Worm (Caenorhabditis elegans) whole organism, early embryonic: ENCODE results near the gene srg-29.

Experiments used
- B0310.2 ChIP-seq: sonication (generic microtip); optimal IDR thresholded peaks from 2 replicates; lab custom pipeline; 2016; ENCODE audit warnings: mild to moderate bottlenecking, missing genetic modification characterization, missing compliant biosample characterization
- F13C5.2 ChIP-seq: sonication (generic microtip); optimal IDR thresholded peaks from 2 replicates; lab custom pipeline; 2017; ENCODE audit warnings: mild to moderate bottlenecking, missing genetic modification characterization, inconsistent platforms, missing compliant biosample characterization
- aly-1 ChIP-seq: sonication (generic microtip); optimal IDR thresholded peaks from 2 replicates; lab custom pipeline; 2016; ENCODE audit warnings: missing genetic modification characterization, missing compliant biosample characterization
- ama-1 ChIP-seq: fragments of 150-350 bp; optimal IDR thresholded peaks from 2 replicates; lab custom pipeline; 2014
- ceh-13 ChIP-seq: fragments of 200-800 bp; sonication (Bioruptor generic); optimal IDR thresholded peaks from 2 replicates; lab custom pipeline; 2018; ENCODE audit warnings: mild to moderate bottlenecking, missing genetic modification characterization, missing compliant biosample characterization
- ceh-36 ChIP-seq: sonication (generic microtip); optimal IDR thresholded peaks from 2 replicates; lab custom pipeline; 2016; ENCODE audit warnings: missing genetic modification characterization, inconsistent platforms, missing compliant biosample characterization
- ets-7 ChIP-seq: sonication (generic microtip); optimal IDR thresholded peaks from 2 replicates; lab custom pipeline; 2016; ENCODE audit warnings: missing genotype, missing genetic modification characterization, missing compliant biosample characterization
- flt-1 ChIP-seq: fragments of 200-800 bp; sonication (Bioruptor generic); IDR thresholded peaks from 2 replicates; pipeline ENCODE4 v1.3.6; 2022; ENCODE audit warnings: missing genetic modification characterization, missing compliant biosample characterization
- hmbx-1 ChIP-seq: sonication (generic microtip); optimal IDR thresholded peaks from 2 replicates; lab custom pipeline; 2016; ENCODE audit warnings: mild to moderate bottlenecking, missing genetic modification characterization, missing compliant biosample characterization
- hmg-4 ChIP-seq: fragments of 200-800 bp; sonication (Bioruptor generic); optimal IDR thresholded peaks from 2 replicates; lab custom pipeline; 2018; ENCODE audit warnings: mild to moderate bottlenecking, missing genetic modification characterization, missing compliant biosample characterization
- hnd-1 ChIP-seq: sonication (generic microtip); optimal IDR thresholded peaks from 2 replicates; lab custom pipeline; 2016; ENCODE audit warnings: missing genetic modification characterization, missing compliant biosample characterization
- pes-1 ChIP-seq: fragments of 200-800 bp; sonication (Bioruptor generic); IDR thresholded peaks from 2 replicates; pipeline ENCODE4 v1.3.6; 2022; ENCODE audit warnings: missing genetic modification reagents, missing genetic modification characterization, missing compliant biosample characterization
- scrt-1 ChIP-seq: fragments of 200-800 bp; sonication (Bioruptor generic); IDR thresholded peaks from 2 replicates; pipeline ENCODE4 v1.3.6; 2022; ENCODE audit warnings: missing genetic modification characterization, missing compliant biosample characterization
- sea-1 ChIP-seq: fragments of 200-800 bp; sonication (Bioruptor generic); conservative IDR thresholded peaks from 2 replicates; pipeline ENCODE4 v1.3.6; 2022; ENCODE audit warnings: missing genetic modification characterization, missing compliant biosample characterization
- tbx-11 ChIP-seq: fragments of 200-800 bp; sonication (Bioruptor generic); IDR thresholded peaks from 2 replicates; pipeline ENCODE4 v1.3.6; 2022; ENCODE audit warnings: missing genetic modification characterization, missing compliant biosample characterization
- tbx-37 ChIP-seq: fragments of 200-800 bp; sonication (Bioruptor generic); conservative IDR thresholded peaks from 2 replicates; pipeline ENCODE4 v1.3.6; 2022; ENCODE audit warnings: missing genetic modification reagents, missing genetic modification characterization, missing compliant biosample characterization
- tra-4 ChIP-seq: sonication (generic microtip); optimal IDR thresholded peaks from 2 replicates; lab custom pipeline; 2017; ENCODE audit warnings: missing genetic modification characterization, missing compliant biosample characterization

Gene srg-29

DNA sequence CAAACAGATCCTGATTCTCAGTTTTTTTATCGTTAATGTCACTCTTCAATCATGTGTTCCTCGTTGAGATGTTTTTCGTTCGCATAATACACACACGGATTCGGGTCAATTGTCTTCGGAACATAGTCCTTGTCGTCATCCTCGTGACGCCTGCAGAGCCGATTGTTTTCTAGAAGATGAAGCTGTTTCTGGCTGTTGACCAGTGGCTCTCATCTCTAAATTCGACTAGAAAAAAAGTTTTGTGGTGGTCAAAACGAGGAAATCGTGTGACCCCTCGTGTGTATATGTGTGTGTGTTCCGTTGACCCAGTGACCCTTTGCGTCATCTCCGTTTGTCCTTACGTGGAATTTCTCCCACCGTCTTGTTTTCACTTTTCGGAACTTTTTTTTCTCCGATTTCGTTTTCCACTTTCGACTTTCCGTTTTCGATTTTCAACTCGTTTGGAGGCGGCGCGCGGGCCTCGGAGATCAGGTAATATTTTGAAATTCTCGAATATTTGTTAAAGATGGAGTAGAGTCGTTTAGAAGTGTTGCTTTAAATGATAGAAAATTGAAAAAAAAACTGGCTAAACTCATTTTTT lies 49.0 kb downstream of the srg-29 start, which contains the start of gene C35A11.2:
Gene C35A11.2 (plus strand): TSS at position 386 of the 580 bp plus-strand sequence.
- TF ChIP-seq tbx-11 (GFP tag; lab: Robert Waterston, UW) (no peak), ets-7 (no peak), ceh-36 (tag; lab: Kevin White, UChicago) (no peak), ama-1 (lab: Kevin White, UChicago) (no peak), aly-1 (no peak), ceh-13 (no peak), sea-1 (GFP tag; lab: Robert Waterston, UW) (no peak), tra-4 (tag; lab: Kevin White, UChicago) (no peak), B0310.2 (tag; lab: Kevin White, UChicago) (no peak), scrt-1 (GFP tag; lab: Robert Waterston, UW) (no peak), flt-1 (GFP tag; lab: Robert Waterston, UW) (no peak), hmbx-1 (no peak), pes-1 (GFP tag; lab: Robert Waterston, UW) (no peak), tbx-37 (GFP tag; lab: Robert Waterston, UW) (no peak), hnd-1 (tag; lab: Kevin White, UChicago) (no peak), F13C5.2 (tag; lab: Kevin White, UChicago) (no peak), hmg-4 (GFP tag; lab: Kevin White, UChicago) (no peak)
